Worm (Caenorhabditis elegans): ENCODE results near the gene bcc-1.
A peak's percentile ranks its signal among the peaks of the same experiment; 100 is the strongest.

DNA sequence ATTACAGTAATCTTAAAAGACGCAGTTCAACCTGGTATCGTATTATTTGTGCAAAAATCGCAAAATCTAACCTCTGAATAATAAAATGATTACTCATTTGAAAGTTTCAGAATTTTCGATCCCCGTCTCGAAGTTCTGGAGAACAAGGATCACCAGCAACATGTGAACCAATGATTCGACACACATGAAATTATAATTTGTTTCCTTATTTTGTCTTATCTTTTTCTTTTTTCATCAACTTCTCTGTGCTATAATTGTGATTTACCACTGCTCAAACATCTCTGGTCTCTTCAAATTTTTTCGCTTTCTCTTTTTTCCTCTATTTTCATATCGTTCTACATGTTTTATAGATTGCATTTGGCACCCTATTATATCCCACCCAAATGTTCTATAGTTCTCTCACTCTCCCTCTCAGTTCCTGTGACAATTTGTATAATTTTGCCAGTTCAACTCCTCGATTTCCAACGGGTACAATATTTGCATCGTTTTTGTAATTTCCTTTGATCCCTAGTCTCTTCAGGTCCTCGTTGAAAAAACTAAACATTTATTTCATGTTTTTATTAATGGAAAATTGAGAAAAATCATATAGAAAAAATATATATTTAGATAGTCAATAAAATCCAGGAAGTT is 29.3 kb downstream of the bcc-1 start:
- TF ChIP-seq grh-1 (GFP tag; IDR thresholded peaks at IDR 0.05) (no peak), mep-1 (tag; optimal IDR thresholded peaks at IDR 0.05) (no peak), blmp-1 (tag; optimal IDR thresholded peaks at IDR 0.05) (no peak), nhr-85 (tag) (no peak), tbx-2 (tag; optimal IDR thresholded peaks at IDR 0.05) (no peak), ztf-4 (tag; optimal IDR thresholded peaks at IDR 0.05) (peak; percentile 35), skn-1 (tag; optimal IDR thresholded peaks at IDR 0.05) (no peak), nhr-12 (tag; optimal IDR thresholded peaks at IDR 0.05) (no peak), lin-39 (tag; optimal IDR thresholded peaks at IDR 0.05) (no peak), aha-1 (tag; optimal IDR thresholded peaks at IDR 0.05) (no peak), C04F5.9 (tag; optimal IDR thresholded peaks at IDR 0.05) (no peak), lir-3 (tag; optimal IDR thresholded peaks at IDR 0.05; ENCODE audit: poor library complexity) (no peak)

Data from whole organism, L1 larva.